Worm (Caenorhabditis elegans): ENCODE results near the gene K06H6.5.

K06H6.5 gene

ce11 chrV:610217-610616, 34.0 kb downstream of the K06H6.5 start, which contains the start of gene nhr-90 (continued):
- TF ChIP-seq sea-2 (GFP tag; optimal IDR thresholded peaks at IDR 0.05), result no peak
- no peak for TF ChIP-seq eor-1 (tag; optimal IDR thresholded peaks at IDR 0.05)
- TF ChIP-seq elt-2 (tag; optimal IDR thresholded peaks at IDR 0.05), result peak; percentile 41
- TF ChIP-seq nhr-28 (tag; optimal IDR thresholded peaks at IDR 0.05), result no peak
- TF ChIP-seq ceh-28 (tag; optimal IDR thresholded peaks at IDR 0.05), result peak; percentile 44
- TF ChIP-seq unc-62 (GFP tag; optimal IDR thresholded peaks at IDR 0.05), result no peak
- TF ChIP-seq nhr-25 (tag; optimal IDR thresholded peaks at IDR 0.05), result peak; percentile 17
- peak; percentile 31 for TF ChIP-seq pqm-1 (tag; optimal IDR thresholded peaks at IDR 0.05)
- TF ChIP-seq nhr-237 (tag; optimal IDR thresholded peaks at IDR 0.05), result no peak
- TF ChIP-seq hmg-11 (tag; optimal IDR thresholded peaks at IDR 0.05), result no peak
- no peak for TF ChIP-seq ztf-4 (tag; optimal IDR thresholded peaks at IDR 0.05)

ce11 chrV:615275-615674, 39.1 kb downstream of the K06H6.5 start, which contains the start of gene F48G7.13:
F48G7.13 (plus strand) TSS chrV:615575.
- TF ChIP-seq eor-1 (tag; optimal IDR thresholded peaks at IDR 0.05), result no peak
- no peak for TF ChIP-seq aly-2 (tag; optimal IDR thresholded peaks at IDR 0.05)
- TF ChIP-seq elt-3 (tag; optimal IDR thresholded peaks at IDR 0.05), result no peak
- TF ChIP-seq unc-39 (tag; optimal IDR thresholded peaks at IDR 0.05), result no peak
- TF ChIP-seq pha-4 (tag; optimal IDR thresholded peaks at IDR 0.05), result no peak
- TF ChIP-seq nhr-76 (tag; optimal IDR thresholded peaks at IDR 0.05), result no peak
- TF ChIP-seq mml-1 (tag; optimal IDR thresholded peaks at IDR 0.05), result no peak
- TF ChIP-seq zag-1 (tag; optimal IDR thresholded peaks at IDR 0.05), result no peak
- no peak for TF ChIP-seq lsy-12 (tag; optimal IDR thresholded peaks at IDR 0.05)
- no peak for TF ChIP-seq ama-1 (optimal IDR thresholded peaks at IDR 0.05)
- TF ChIP-seq ceh-28 (tag; optimal IDR thresholded peaks at IDR 0.05), result no peak
- TF ChIP-seq nhr-11 (tag; optimal IDR thresholded peaks at IDR 0.05), result no peak
- TF ChIP-seq daf-12 (tag; optimal IDR thresholded peaks at IDR 0.05), result no peak
- TF ChIP-seq lin-15B (tag; optimal IDR thresholded peaks at IDR 0.05), result no peak

ce11 chrV:617917-618316, 41.7 kb downstream of the K06H6.5 start:
- TF ChIP-seq nhr-11 (tag; optimal IDR thresholded peaks at IDR 0.05), result peak; percentile 38
- no peak for TF ChIP-seq mdl-1 (tag; optimal IDR thresholded peaks at IDR 0.05)

- TF ChIP-seq snpc-4 (tag; optimal IDR thresholded peaks at IDR 0.05), result peak; percentile 85
- TF ChIP-seq hmg-11 (tag; optimal IDR thresholded peaks at IDR 0.05), result peak; percentile 84
- peak; percentile 23 for TF ChIP-seq lin-39 (tag; optimal IDR thresholded peaks at IDR 0.05)
- TF ChIP-seq ztf-4 (tag; optimal IDR thresholded peaks at IDR 0.05), result no peak
- no peak for TF ChIP-seq fos-1 (tag; optimal IDR thresholded peaks at IDR 0.05)
- TF ChIP-seq nhr-11 (tag; optimal IDR thresholded peaks at IDR 0.05), result peak; percentile 58
- TF ChIP-seq ceh-28 (tag; optimal IDR thresholded peaks at IDR 0.05), result peak; percentile 74
- TF ChIP-seq lin-15B (tag; optimal IDR thresholded peaks at IDR 0.05), result peak; percentile 66
- TF ChIP-seq elt-3 (tag; optimal IDR thresholded peaks at IDR 0.05), result no peak
- peak; percentile 73 for TF ChIP-seq nhr-23 (tag; optimal IDR thresholded peaks at IDR 0.05)
- no peak for TF ChIP-seq nhr-12 (tag; optimal IDR thresholded peaks at IDR 0.05)
- peak; percentile 94 for TF ChIP-seq unc-62 (GFP tag; optimal IDR thresholded peaks at IDR 0.05)
- peak; percentile 64 for TF ChIP-seq elt-1 (tag; optimal IDR thresholded peaks at IDR 0.05)
- TF ChIP-seq jun-1 (tag; optimal IDR thresholded peaks at IDR 0.05), result peak; percentile 83
- no peak for TF ChIP-seq elt-2 (tag; optimal IDR thresholded peaks at IDR 0.05)
- TF ChIP-seq R02D3.7 (tag; optimal IDR thresholded peaks at IDR 0.05), result peak; percentile 8
- peak; percentile 22 for TF ChIP-seq mdl-1 (tag; optimal IDR thresholded peaks at IDR 0.05)
- TF ChIP-seq zag-1 (tag; optimal IDR thresholded peaks at IDR 0.05), result no peak
- TF ChIP-seq pqm-1 (tag; optimal IDR thresholded peaks at IDR 0.05), result peak; percentile 44
- peak; percentile 51 for TF ChIP-seq egl-27 (tag; optimal IDR thresholded peaks at IDR 0.05)
- TF ChIP-seq nhr-25 (tag; optimal IDR thresholded peaks at IDR 0.05), result peak; percentile 4
- TF ChIP-seq tbx-2 (tag; optimal IDR thresholded peaks at IDR 0.05), result peak; percentile 57
- TF ChIP-seq nfya-1 (tag; optimal IDR thresholded peaks at IDR 0.05; ENCODE audit: insufficient read depth), result peak; percentile 70
Measured at ce11 chrV:619054-619453, 42.9 kb downstream of the K06H6.5 start, which contains the start of gene F48G7.4. F48G7.4 (plus strand) TSS chrV:619453.

ce11 chrV:620987-621386, 44.8 kb downstream of the K06H6.5 start:
- TF ChIP-seq lsy-12 (tag; optimal IDR thresholded peaks at IDR 0.05) (no peak), jun-1 (tag; optimal IDR thresholded peaks at IDR 0.05) (no peak), nhr-67 (tag; optimal IDR thresholded peaks at IDR 0.05) (no peak), nhr-43 (tag; optimal IDR thresholded peaks at IDR 0.05; ENCODE audit: poor library complexity, severe bottlenecking) (no peak), ZK546.5 (tag; optimal IDR thresholded peaks at IDR 0.05) (no peak), nhr-237 (tag; optimal IDR thresholded peaks at IDR 0.05) (no peak), nfya-1 (tag; optimal IDR thresholded peaks at IDR 0.05; ENCODE audit: insufficient read depth) (no peak), daf-12 (tag; optimal IDR thresholded peaks at IDR 0.05) (no peak), nhr-77 (tag; optimal IDR thresholded peaks at IDR 0.05) (no peak), ceh-16 (tag; optimal IDR thresholded peaks at IDR 0.05) (no peak), elt-2 (tag; optimal IDR thresholded peaks at IDR 0.05) (no peak), sea-2 (GFP tag; optimal IDR thresholded peaks at IDR 0.05) (no peak), egl-27 (tag; optimal IDR thresholded peaks at IDR 0.05) (no peak), lin-39 (tag; optimal IDR thresholded peaks at IDR 0.05) (no peak), unc-62 (GFP tag; optimal IDR thresholded peaks at IDR 0.05) (no peak), ztf-11 (tag; optimal IDR thresholded peaks at IDR 0.05) (no peak), ama-1 (optimal IDR thresholded peaks at IDR 0.05) (no peak), fos-1 (tag; optimal IDR thresholded peaks at IDR 0.05) (no peak), ceh-82 (tag; optimal IDR thresholded peaks at IDR 0.05) (no peak)

Measured in whole organism, L3 larva.